Fruit fly (Drosophila melanogaster) whole organism, embryonic: ENCODE data around the gene TTLL4B.
A peak's percentile ranks its signal among the peaks of the same experiment; 100 is the strongest.

ENCODE experiments used
- CG10209 ChIP-seq: fragments of 200-800 bp; sonication (Bioruptor generic); optimal IDR thresholded peaks from 3 replicates; lab custom pipeline; 2017; ENCODE audit warnings: missing biosample characterization, mild to moderate bottlenecking, missing genetic modification characterization, missing genetic modification reagents
- CG13296 ChIP-seq: fragments of 200-800 bp; sonication (Bioruptor generic); optimal IDR thresholded peaks from 3 replicates; lab custom pipeline; 2018; ENCODE audit warnings: missing biosample characterization, mild to moderate bottlenecking, missing genetic modification characterization
- CG14667 ChIP-seq: fragments of 200-800 bp; sonication (Bioruptor generic); IDR thresholded peaks from 2 replicates; pipeline ENCODE4 v1.3.6; 2022; ENCODE audit warnings: missing biosample characterization, missing genetic modification characterization
- CG15269 ChIP-seq: fragments of 200-800 bp; sonication (Bioruptor generic); optimal IDR thresholded peaks from 2 replicates; lab custom pipeline; 2018; ENCODE audit warnings: missing biosample characterization, mild to moderate bottlenecking, missing genetic modification characterization, moderate library complexity
- CG16815 ChIP-seq: fragments of 200-800 bp; sonication (Bioruptor generic); optimal IDR thresholded peaks from 3 replicates; lab custom pipeline; 2017; ENCODE audit warnings: missing biosample characterization, mild to moderate bottlenecking, missing genetic modification characterization
- CG16863 ChIP-seq: fragments of 200-800 bp; sonication (Bioruptor generic); optimal IDR thresholded peaks from 3 replicates; lab custom pipeline; 2016; ENCODE audit warnings: missing biosample characterization, missing genetic modification characterization
- CG17328 ChIP-seq: fragments of 200-800 bp; sonication (Bioruptor generic); IDR thresholded peaks from 2 replicates; pipeline ENCODE4 v1.3.6; 2022; ENCODE audit warnings: missing biosample characterization, missing genetic modification characterization
- CG17912 ChIP-seq: fragments of 200-800 bp; sonication (Bioruptor generic); optimal IDR thresholded peaks from 2 replicates; lab custom pipeline; 2018; ENCODE audit warnings: missing biosample characterization, mild to moderate bottlenecking, missing genetic modification characterization
- CG2116 ChIP-seq: fragments of 200-800 bp; sonication (Bioruptor generic); optimal IDR thresholded peaks from 3 replicates; lab custom pipeline; 2018; ENCODE audit warnings: missing biosample characterization, mild to moderate bottlenecking, missing genetic modification characterization
- CG2120 ChIP-seq: fragments of 200-800 bp; sonication (Bioruptor generic); optimal IDR thresholded peaks from 3 replicates; lab custom pipeline; 2016; ENCODE audit warnings: missing biosample characterization, missing genetic modification characterization
- CG2712 ChIP-seq: fragments of 200-800 bp; optimal IDR thresholded peaks from 3 replicates; lab custom pipeline; 2019; ENCODE audit warnings: missing biosample characterization, mild to moderate bottlenecking, missing genetic modification characterization, moderate library complexity
- CG30020 ChIP-seq: fragments of 200-800 bp; optimal IDR thresholded peaks from 2 replicates; lab custom pipeline; 2019; ENCODE audit warnings: missing biosample characterization, mild to moderate bottlenecking, missing genetic modification characterization, moderate library complexity
- CG3407 ChIP-seq: fragments of 200-800 bp; sonication (Bioruptor generic); optimal IDR thresholded peaks from 2 replicates; lab custom pipeline; 2018; ENCODE audit warnings: missing biosample characterization, mild to moderate bottlenecking, missing genetic modification characterization
- CG5953 ChIP-seq: fragments of 200-800 bp; sonication (Bioruptor generic); IDR thresholded peaks from 2 replicates; pipeline ENCODE4 v1.3.6; 2022; ENCODE audit warnings: missing biosample characterization, missing genetic modification characterization
- CG6175 ChIP-seq: fragments of 200-800 bp; sonication (Bioruptor generic); IDR thresholded peaks from 3 replicates; pipeline ENCODE4 v1.3.6; 2022; ENCODE audit warnings: missing biosample characterization, missing genetic modification characterization
- CG6683 ChIP-seq: fragments of 200-800 bp; sonication (Bioruptor generic); optimal IDR thresholded peaks from 2 replicates; lab custom pipeline; 2017; ENCODE audit warnings: missing biosample characterization, mild to moderate bottlenecking, missing genetic modification characterization, missing genetic modification reagents
- CG6765 ChIP-seq: fragments of 200-800 bp; sonication (Bioruptor generic); optimal IDR thresholded peaks from 3 replicates; lab custom pipeline; 2017; ENCODE audit warnings: missing biosample characterization, mild to moderate bottlenecking, missing genetic modification characterization
- CG7963 ChIP-seq: fragments of 200-800 bp; sonication (Bioruptor generic); IDR thresholded peaks from 3 replicates; pipeline ENCODE4 v1.3.6; 2022; ENCODE audit warnings: missing biosample characterization, missing genetic modification characterization; ENCODE audit not compliant: partially characterized antibody
- CG8388 ChIP-seq: fragments of 200-800 bp; sonication (Bioruptor generic); optimal IDR thresholded peaks from 2 replicates; lab custom pipeline; 2019; ENCODE audit warnings: missing biosample characterization, mild to moderate bottlenecking, missing genetic modification characterization, moderate library complexity
- CG9609 ChIP-seq: fragments of 200-800 bp; sonication (Bioruptor generic); optimal IDR thresholded peaks from 3 replicates; lab custom pipeline; 2016; ENCODE audit warnings: missing biosample characterization, missing genetic modification characterization
- Dll ChIP-seq: fragments of 200-800 bp; sonication (Bioruptor generic); IDR thresholded peaks from 4 replicates; pipeline ENCODE4 v1.3.6; 2022; ENCODE audit warnings: missing biosample characterization, missing genetic modification characterization; ENCODE audit not compliant: partially characterized antibody
- Doc2 ChIP-seq: fragments of 200-800 bp; sonication (Bioruptor generic); IDR thresholded peaks from 2 replicates; pipeline ENCODE4 v1.3.6; 2022; ENCODE audit warnings: missing biosample characterization, missing genetic modification characterization
- Dp ChIP-seq: fragments of 200-800 bp; sonication (Bioruptor generic); optimal IDR thresholded peaks from 2 replicates; lab custom pipeline; 2018; ENCODE audit warnings: missing biosample characterization, mild to moderate bottlenecking, missing genetic modification characterization, moderate library complexity
- HLH54F ChIP-seq: fragments of 200-800 bp; sonication (Bioruptor generic); optimal IDR thresholded peaks from 3 replicates; lab custom pipeline; 2016; ENCODE audit warnings: missing biosample characterization, missing genetic modification characterization
- HmgD ChIP-seq: fragments of 200-800 bp; sonication (Bioruptor generic); optimal IDR thresholded peaks from 3 replicates; lab custom pipeline; 2016; ENCODE audit warnings: missing biosample characterization, missing genetic modification characterization
- Hr51 ChIP-seq, 2 experiments: fragments of 200-800 bp; sonication (Bioruptor generic); optimal IDR thresholded peaks; 2 replicates in 1 of 2; 3 replicates in 1 of 2; lab custom pipeline; 2016 to 2018; ENCODE audit warnings: missing biosample characterization in 2 of 2, missing genetic modification characterization in 2 of 2, mild to moderate bottlenecking in 1 of 2, moderate library complexity in 1 of 2
- Rfx ChIP-seq: fragments of 200-800 bp; sonication (Bioruptor generic); IDR thresholded peaks from 2 replicates; pipeline ENCODE4 v1.3.6; 2022; ENCODE audit warnings: missing biosample characterization, missing genetic modification characterization
- Xbp1 ChIP-seq: fragments of 200-800 bp; sonication (Bioruptor generic); optimal IDR thresholded peaks from 3 replicates; lab custom pipeline; 2016; ENCODE audit warnings: missing biosample characterization, mild to moderate bottlenecking, missing genetic modification characterization
- Xrp1 ChIP-seq: fragments of 200-800 bp; sonication (Bioruptor generic); IDR thresholded peaks from 2 replicates; pipeline ENCODE4 v1.3.6; 2022; ENCODE audit warnings: missing biosample characterization, missing genetic modification characterization
- ab ChIP-seq: fragments of 200-800 bp; sonication (Bioruptor generic); optimal IDR thresholded peaks from 2 replicates; lab custom pipeline; 2016; ENCODE audit warnings: missing biosample characterization, missing genetic modification characterization
- ac ChIP-seq: fragments of 200-800 bp; sonication (Bioruptor generic); optimal IDR thresholded peaks from 3 replicates; lab custom pipeline; 2017; ENCODE audit warnings: missing biosample characterization, mild to moderate bottlenecking, missing genetic modification characterization
- bab2 ChIP-seq: fragments of 200-800 bp; sonication (Bioruptor generic); optimal IDR thresholded peaks from 2 replicates; lab custom pipeline; 2016; ENCODE audit warnings: missing biosample characterization, missing genetic modification characterization
- bowl ChIP-seq: fragments of 200-800 bp; sonication (Bioruptor generic); IDR thresholded peaks from 2 replicates; pipeline ENCODE4 v1.3.6; 2022; ENCODE audit warnings: missing biosample characterization, missing genetic modification characterization
- btn ChIP-seq: fragments of 200-800 bp; sonication (Bioruptor generic); optimal IDR thresholded peaks from 2 replicates; lab custom pipeline; 2016; ENCODE audit warnings: missing biosample characterization, missing genetic modification characterization
- chinmo ChIP-seq: fragments of 200-800 bp; sonication (Bioruptor generic); IDR thresholded peaks from 4 replicates; pipeline ENCODE4 v1.3.6; 2022; ENCODE audit warnings: missing biosample characterization, missing genetic modification characterization; ENCODE audit not compliant: partially characterized antibody
- chn ChIP-seq: fragments of 200-800 bp; sonication (Bioruptor generic); optimal IDR thresholded peaks from 2 replicates; lab custom pipeline; 2016; ENCODE audit warnings: missing biosample characterization, missing genetic modification characterization
- fd3F ChIP-seq: fragments of 200-800 bp; sonication (Bioruptor generic); optimal IDR thresholded peaks from 2 replicates; lab custom pipeline; 2018; ENCODE audit warnings: missing biosample characterization, mild to moderate bottlenecking, missing genetic modification characterization, moderate library complexity
- jumu ChIP-seq: fragments of 200-800 bp; sonication (Bioruptor generic); optimal IDR thresholded peaks from 3 replicates; lab custom pipeline; 2016; ENCODE audit warnings: missing biosample characterization, missing genetic modification characterization
- kni ChIP-seq: fragments of 200-800 bp; sonication (Bioruptor generic); optimal IDR thresholded peaks from 3 replicates; lab custom pipeline; 2017; ENCODE audit warnings: mild to moderate bottlenecking, missing biosample characterization, missing genetic modification reagents, missing genetic modification characterization
- lola ChIP-seq, 3 experiments: fragments of >200 bp in 2 of 3; fragments of 200-800 bp in 1 of 3; sonication (Bioruptor generic) in 1 of 3; optimal IDR thresholded peaks; 2 replicates each; lab custom pipeline; 2017 to 2019; ENCODE audit warnings: missing biosample characterization in 3 of 3, missing genetic modification characterization in 3 of 3, mild to moderate bottlenecking in 1 of 3, moderate library complexity in 1 of 3
- maf-S ChIP-seq: fragments of 200-800 bp; sonication (Bioruptor generic); optimal IDR thresholded peaks from 2 replicates; lab custom pipeline; 2016; ENCODE audit warnings: missing biosample characterization, missing genetic modification characterization
- pho ChIP-seq: fragments of 200-800 bp; sonication (Bioruptor generic); optimal IDR thresholded peaks from 2 replicates; lab custom pipeline; 2016; ENCODE audit warnings: missing biosample characterization, missing genetic modification characterization
- ranshi ChIP-seq: fragments of 200-800 bp; sonication (Bioruptor generic); IDR thresholded peaks from 2 replicates; pipeline ENCODE4 v1.3.6; 2022; ENCODE audit warnings: missing biosample characterization, missing genetic modification characterization
- run ChIP-seq: fragments of 200-800 bp; sonication (Bioruptor generic); optimal IDR thresholded peaks from 3 replicates; lab custom pipeline; 2018; ENCODE audit warnings: missing biosample characterization, mild to moderate bottlenecking, missing genetic modification characterization
- sob ChIP-seq: fragments of 200-800 bp; sonication (Bioruptor generic); IDR thresholded peaks from 2 replicates; pipeline ENCODE4 v1.3.6; 2022; ENCODE audit warnings: missing biosample characterization, missing genetic modification characterization
- stc ChIP-seq: fragments of 200-800 bp; sonication (Bioruptor generic); IDR thresholded peaks from 2 replicates; pipeline ENCODE4 v1.3.6; 2022; ENCODE audit warnings: missing biosample characterization, missing genetic modification characterization
- tap ChIP-seq: fragments of 200-800 bp; optimal IDR thresholded peaks from 3 replicates; lab custom pipeline; 2019; ENCODE audit warnings: missing biosample characterization, mild to moderate bottlenecking, missing genetic modification characterization, moderate library complexity
- tna ChIP-seq: fragments of 200-800 bp; sonication (Bioruptor generic); IDR thresholded peaks from 2 replicates; pipeline ENCODE4 v1.3.6; 2022; ENCODE audit warnings: missing biosample characterization, missing genetic modification characterization; ENCODE audit not compliant: partially characterized antibody
- twi ChIP-seq: fragments of 200-800 bp; optimal IDR thresholded peaks from 2 replicates; lab custom pipeline; 2019; ENCODE audit warnings: missing biosample characterization, mild to moderate bottlenecking, missing genetic modification characterization, moderate library complexity
- tx ChIP-seq: fragments of 200-800 bp; sonication (Bioruptor generic); optimal IDR thresholded peaks from 2 replicates; lab custom pipeline; 2016; ENCODE audit warnings: missing biosample characterization, missing genetic modification characterization
- wor ChIP-seq: fragments of 200-800 bp; sonication (Bioruptor generic); IDR thresholded peaks from 2 replicates; pipeline ENCODE4 v1.3.6; 2022; ENCODE audit warnings: missing biosample characterization, missing genetic modification characterization

The TTLL4B gene

DNA sequence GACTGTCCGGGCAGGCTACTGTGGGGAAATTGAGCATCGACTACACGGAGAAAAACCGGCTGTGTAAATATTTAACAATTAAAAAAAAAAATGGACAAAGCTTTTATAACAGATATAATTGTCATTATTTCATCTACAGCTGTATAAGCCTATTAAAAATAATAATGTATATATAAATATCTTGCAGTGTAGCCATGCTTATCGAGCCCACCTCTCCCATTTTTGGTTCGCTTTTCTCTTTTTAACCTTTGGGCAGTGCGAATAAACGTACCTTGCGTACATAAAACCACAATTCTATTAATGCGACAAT, 34.3 kb downstream of the TTLL4B start (continued):
- TF ChIP-seq fd3F (GFP tag; lab: Kevin White, UChicago) (peak; percentile 67), CG15269 (tag; lab: Kevin White, UChicago) (peak; percentile 76), CG3407 (GFP tag; lab: Kevin White, UChicago) (peak; percentile 20), CG2712 (tag; lab: Kevin White, UChicago) (no peak), CG30020 (tag; lab: Kevin White, UChicago) (no peak), chinmo (GFP tag; lab: Robert Waterston, UW) (no peak), jumu (GFP tag; lab: Kevin White, UChicago) (no peak), Dll (GFP tag; lab: Robert Waterston, UW) (no peak), stc (peak; percentile 66; the same call in 1 of the 2 replicates), btn (no peak), tap (tag; lab: Kevin White, UChicago) (peak; percentile 18), twi (tag; lab: Kevin White, UChicago) (no peak), CG14667 (GFP tag; lab: Robert Waterston, UW) (peak; percentile 65), CG5953 (GFP tag; lab: Robert Waterston, UW) (0 out of 2 replicates have a peak, but pooled peaks have one; percentile 45), CG8388 (GFP tag; lab: Kevin White, UChicago) (no peak), HLH54F (GFP tag; lab: Kevin White, UChicago) (peak; percentile 21), Xrp1 (peak; percentile 73), bowl (GFP tag; lab: Robert Waterston, UW) (0 out of 2 replicates have a peak, but pooled peaks have one; percentile 41), bab2 (GFP tag; lab: Kevin White, UChicago) (peak; percentile 32), pho (peak; percentile 35), CG13296 (peak; percentile 53), CG10209 (GFP tag; lab: Kevin White, UChicago) (peak; percentile 58), CG2116 (GFP tag; lab: Kevin White, UChicago) (no peak), CG7963 (GFP tag; lab: Robert Waterston, UW) (no peak), chn (GFP tag; lab: Kevin White, UChicago) (peak; percentile 33), ab (GFP tag; lab: Kevin White, UChicago) (no peak), run (no peak), Doc2 (GFP tag; lab: Robert Waterston, UW) (no peak), Xbp1 (GFP tag; lab: Kevin White, UChicago) (peak; percentile 63), lola (GFP tag; optimal IDR thresholded peaks at IDR 0.05; lab: Kevin White, UChicago) (no peak), ranshi (peak; percentile 83), tx (no peak), maf-S (GFP tag; lab: Kevin White, UChicago) (no peak), kni (GFP tag; lab: Kevin White, UChicago) (no peak), ac (GFP tag; lab: Kevin White, UChicago) (no peak), HmgD (GFP tag; lab: Kevin White, UChicago) (no peak), CG6175 (GFP tag; lab: Robert Waterston, UW) (no peak; the same call in 1 of the 3 replicates), wor (GFP tag; lab: Robert Waterston, UW) (peak; percentile 54; the same call in 1 of the 2 replicates), Dp (no peak), CG6765 (GFP tag; lab: Kevin White, UChicago) (peak; percentile 17), Rfx (GFP tag; lab: Robert Waterston, UW) (peak; percentile 77), tna (GFP tag; lab: Robert Waterston, UW) (no peak), CG17912 (GFP tag; lab: Kevin White, UChicago) (no peak), CG16863 (GFP tag; lab: Kevin White, UChicago) (peak; percentile 26), sob (GFP tag; lab: Robert Waterston, UW) (peak; percentile 83; the same call in 1 of the 2 replicates), CG16815 (GFP tag; lab: Kevin White, UChicago) (peak; percentile 36), Hr51 (GFP tag; optimal IDR thresholded peaks at IDR 0.05; lab: Kevin White, UChicago) (peak in 1 of 2 experiments; percentile 68), CG9609 (GFP tag; lab: Kevin White, UChicago) (no peak), CG6683 (GFP tag; lab: Kevin White, UChicago) (no peak), CG17328 (GFP tag; lab: Robert Waterston, UW) (peak; percentile 83), CG2120 (GFP tag; lab: Kevin White, UChicago) (peak; percentile 62)
